Worm (Caenorhabditis elegans): Measurements from ENCODE around the gene F17C11.6.

Gene F17C11.6

ce11 chrV:10937294-10937693 is 17.6 kb upstream of the F17C11.6 start (continued):
- no peak for TF ChIP-seq nhr-102 (tag; optimal IDR thresholded peaks at IDR 0.05)
- no peak for TF ChIP-seq zip-11 (GFP tag; IDR thresholded peaks at IDR 0.05)
- TF ChIP-seq zip-2 (tag; optimal IDR thresholded peaks at IDR 0.05) = no peak
- TF ChIP-seq sdz-12 (GFP tag; optimal IDR thresholded peaks at IDR 0.05) = no peak
- peak in 1 of 2 experiments; percentile 66 for TF ChIP-seq unc-62 (GFP tag; optimal IDR thresholded peaks at IDR 0.05 in 1 of 2)
- no peak for TF ChIP-seq unc-62 (tag; optimal IDR thresholded peaks at IDR 0.05)
- peak; percentile 95 for TF ChIP-seq fkh-10 (GFP tag; optimal IDR thresholded peaks at IDR 0.05)
- TF ChIP-seq nhr-41 (GFP tag; IDR thresholded peaks at IDR 0.05) = no peak
- TF ChIP-seq ces-1 (GFP tag; optimal IDR thresholded peaks at IDR 0.05) = peak; percentile 70
- peak; percentile 23 for TF ChIP-seq hlh-11 (tag; optimal IDR thresholded peaks at IDR 0.05)
- no peak for TF ChIP-seq nhr-76 (tag; optimal IDR thresholded peaks at IDR 0.05)
- TF ChIP-seq nhr-42 (GFP tag; IDR thresholded peaks at IDR 0.05) = 0 out of 2 replicates have a peak, but pooled peaks have one; percentile 16
- no peak for TF ChIP-seq nhr-6 (tag; optimal IDR thresholded peaks at IDR 0.05)

ce11 chrV:10938739-10939138 is 16.2 kb upstream of the F17C11.6 start, which contains the start of gene F17C11.11:
F17C11.11 (minus strand) TSS chrV:10938817.
- TF ChIP-seq lin-1 (GFP tag; IDR thresholded peaks at IDR 0.05) (no peak), snpc-4 (tag; optimal IDR thresholded peaks at IDR 0.05) (no peak), dve-1 (tag; optimal IDR thresholded peaks at IDR 0.05; ENCODE audit: insufficient read depth) (peak; percentile 88), Y75B8A.6 (GFP tag; IDR thresholded peaks at IDR 0.05) (no peak), rbr-2 (tag; optimal IDR thresholded peaks at IDR 0.05) (no peak), daf-12 (tag; optimal IDR thresholded peaks at IDR 0.05) (no peak), egl-43 (GFP tag; IDR thresholded peaks at IDR 0.05) (no peak), D1046.2 (GFP tag; IDR thresholded peaks at IDR 0.05) (no peak), F26F4.8 (GFP tag; conservative IDR thresholded peaks at IDR 0.05) (no peak), R02D3.7 (tag; optimal IDR thresholded peaks at IDR 0.05) (no peak), nhr-25 (tag; optimal IDR thresholded peaks at IDR 0.05; ENCODE audit: borderline replicate concordance, insufficient read depth) (no peak), zag-1 (tag; optimal IDR thresholded peaks at IDR 0.05) (no peak), mxl-3 (GFP tag; optimal IDR thresholded peaks at IDR 0.05) (peak; percentile 35), aha-1 (tag) (peak; percentile 83), lim-7 (GFP tag; IDR thresholded peaks at IDR 0.05) (no peak), hmg-1.1 (GFP tag; IDR thresholded peaks at IDR 0.05) (no peak), mes-2 (tag; optimal IDR thresholded peaks at IDR 0.05; ENCODE audit: poor library complexity, severe bottlenecking) (no peak), nhr-41 (GFP tag; IDR thresholded peaks at IDR 0.05) (no peak), vab-7 (GFP tag; IDR thresholded peaks at IDR 0.05) (no peak), madf-5 (GFP tag; IDR thresholded peaks at IDR 0.05) (no peak), sdz-12 (GFP tag; optimal IDR thresholded peaks at IDR 0.05) (no peak), nhr-48 (tag; optimal IDR thresholded peaks at IDR 0.05) (peak; percentile 24), daf-16 (GFP tag; optimal IDR thresholded peaks at IDR 0.05) (no peak), daf-16 (tag; optimal IDR thresholded peaks at IDR 0.05) (peak; percentile 77), F10B5.3 (tag; optimal IDR thresholded peaks at IDR 0.05) (no peak), nhr-6 (tag; optimal IDR thresholded peaks at IDR 0.05) (peak; percentile 36), jun-1 (tag; optimal IDR thresholded peaks at IDR 0.05) (no peak), Y105C5A.15 (GFP tag; IDR thresholded peaks at IDR 0.05) (no peak), madf-9 (GFP tag; conservative IDR thresholded peaks at IDR 0.05) (no peak), tra-1 (GFP tag; IDR thresholded peaks at IDR 0.05) (0 out of 2 replicates have a peak, but pooled peaks have one; percentile 9), dmd-6 (GFP tag; IDR thresholded peaks at IDR 0.05) (peak; percentile 77), lin-39 (tag; optimal IDR thresholded peaks at IDR 0.05) (no peak), cey-2 (tag; optimal IDR thresholded peaks at IDR 0.05; ENCODE audit: borderline replicate concordance, insufficient read depth) (peak; percentile 43), ceh-28 (tag; optimal IDR thresholded peaks at IDR 0.05) (no peak), set-16 (GFP tag; IDR thresholded peaks at IDR 0.05) (no peak), zip-2 (tag; optimal IDR thresholded peaks at IDR 0.05) (peak; percentile 96), nhr-237 (tag; optimal IDR thresholded peaks at IDR 0.05) (no peak), nhr-42 (GFP tag; IDR thresholded peaks at IDR 0.05) (no peak), fos-1 (tag; optimal IDR thresholded peaks at IDR 0.05) (no peak), egl-27 (tag; optimal IDR thresholded peaks at IDR 0.05) (no peak), lin-29 (GFP tag; IDR thresholded peaks at IDR 0.05) (no peak), php-3 (GFP tag; IDR thresholded peaks at IDR 0.05) (no peak), aly-2 (tag; optimal IDR thresholded peaks at IDR 0.05) (no peak)

Measured in whole organism, L4 larva.